Worm (Caenorhabditis elegans): ENCODE results near the gene C43D7.8.

- no peak for TF ChIP-seq nhr-76 (tag; optimal IDR thresholded peaks at IDR 0.05)
- no peak for TF ChIP-seq ceh-39 (tag; optimal IDR thresholded peaks at IDR 0.05)
- no peak for TF ChIP-seq nhr-28 (tag; optimal IDR thresholded peaks at IDR 0.05)
Observed at ce11 chrV:19311391-19311790, at the start of gene C43D7.8.

Data from whole organism, mixed stage, embryonic.